Worm (Caenorhabditis elegans) whole organism, mixed stage, embryonic: ENCODE results near the gene srx-105.

Experiments
- ceh-43 ChIP-seq: fragments of 200-800 bp; sonication (Bioruptor generic); optimal IDR thresholded peaks from 2 replicates; lab custom pipeline; 2018; ENCODE audit warnings: mild to moderate bottlenecking, missing genetic modification characterization, moderate library complexity, missing compliant biosample characterization
- mls-2 ChIP-seq: sonication (generic microtip); optimal IDR thresholded peaks from 2 replicates; lab custom pipeline; 2016; ENCODE audit warnings: mild to moderate bottlenecking, missing genetic modification characterization, moderate library complexity, missing compliant biosample characterization
- nhr-12 ChIP-seq: fragments of 150-350 bp; optimal IDR thresholded peaks from 2 replicates; lab custom pipeline; 2014; ENCODE audit warnings: missing biosample characterization, missing genetic modification characterization
- sem-2 ChIP-seq: fragments of 200-800 bp; sonication (Bioruptor generic); optimal IDR thresholded peaks from 2 replicates; lab custom pipeline; 2018; ENCODE audit warnings: mild to moderate bottlenecking, missing genetic modification characterization, missing compliant biosample characterization
- ztf-11 ChIP-seq: fragments of 150-350 bp; optimal IDR thresholded peaks from 2 replicates; lab custom pipeline; 2014; ENCODE audit warnings: missing biosample characterization, missing genetic modification characterization

ce11 chrII:3664470-3664869 is 36.7 kb downstream of the srx-105 start, which contains the start of gene F19B10.3:
- TF ChIP-seq mls-2 (tag; lab: Kevin White, UChicago), result no peak
- no peak for TF ChIP-seq nhr-12 (tag; lab: Kevin White, UChicago)
- no peak for TF ChIP-seq ztf-11
- no peak for TF ChIP-seq sem-2 (GFP tag; lab: Kevin White, UChicago)
- no peak for TF ChIP-seq ceh-43 (GFP tag; lab: Kevin White, UChicago)
